Worm (Caenorhabditis elegans) whole organism, L3 larva: ENCODE measurements around the gene B0252.11.
A peak's percentile ranks its signal among the peaks of the same experiment; 100 is the strongest.

Experiments
- R02D3.7 ChIP-seq: fragments of 150-350 bp; optimal IDR thresholded peaks from 2 replicates; lab custom pipeline; 2014; ENCODE audit warnings: missing biosample characterization, missing genetic modification characterization
- ZK546.5 ChIP-seq: sonication (generic microtip); optimal IDR thresholded peaks from 2 replicates; lab custom pipeline; 2017; ENCODE audit warnings: missing biosample characterization, missing genetic modification characterization
- aly-2 ChIP-seq: fragments of 150-350 bp; optimal IDR thresholded peaks from 2 replicates; lab custom pipeline; 2014; ENCODE audit warnings: missing biosample characterization, missing genetic modification characterization
- ama-1 ChIP-seq: fragments of 150-350 bp; optimal IDR thresholded peaks from 2 replicates; lab custom pipeline; 2018
- ceh-16 ChIP-seq: sonication (generic microtip); optimal IDR thresholded peaks from 2 replicates; lab custom pipeline; 2017; ENCODE audit warnings: missing biosample characterization, missing genetic modification characterization
- ceh-28 ChIP-seq: fragments of 150-350 bp; optimal IDR thresholded peaks from 2 replicates; lab custom pipeline; 2014; ENCODE audit warnings: missing biosample characterization, missing genetic modification reagents, missing genetic modification characterization
- ceh-82 ChIP-seq: fragments of 150-350 bp; optimal IDR thresholded peaks from 2 replicates; lab custom pipeline; 2014; ENCODE audit warnings: missing biosample characterization, missing genetic modification characterization
- ceh-9 ChIP-seq: sonication (generic microtip); optimal IDR thresholded peaks from 2 replicates; lab custom pipeline; 2018; ENCODE audit warnings: missing biosample characterization, missing genetic modification characterization
- daf-12 ChIP-seq: fragments of 150-350 bp; optimal IDR thresholded peaks from 2 replicates; lab custom pipeline; 2014; ENCODE audit warnings: missing biosample characterization, missing genetic modification reagents, missing genetic modification characterization
- egl-27 ChIP-seq: sonication (generic microtip); optimal IDR thresholded peaks from 4 replicates; lab custom pipeline; 2017; ENCODE audit warnings: missing biosample characterization, missing genetic modification reagents, missing genetic modification characterization
- egl-5 ChIP-seq: fragments of 150-350 bp; optimal IDR thresholded peaks from 2 replicates; lab custom pipeline; 2017; ENCODE audit warnings: missing biosample characterization, missing genetic modification reagents, missing genetic modification characterization, inconsistent platforms
- elt-1 ChIP-seq: fragments of 150-350 bp; optimal IDR thresholded peaks from 2 replicates; lab custom pipeline; 2014; ENCODE audit warnings: missing biosample characterization, missing genetic modification characterization
- elt-2 ChIP-seq: sonication (generic microtip); optimal IDR thresholded peaks from 2 replicates; lab custom pipeline; 2016; ENCODE audit warnings: missing genetic modification reagents, mild to moderate bottlenecking, missing genetic modification characterization, missing compliant biosample characterization
- eor-1 ChIP-seq, 2 experiments: fragments of 150-350 bp; optimal IDR thresholded peaks; 2 replicates each; lab custom pipeline; 2014 to 2018; ENCODE audit warnings: missing biosample characterization in 2 of 2, missing genetic modification characterization in 2 of 2
- fkh-10 ChIP-seq: sonication (generic microtip); optimal IDR thresholded peaks from 2 replicates; lab custom pipeline; 2017; ENCODE audit warnings: missing biosample characterization, missing genetic modification reagents, missing genetic modification characterization
- fos-1 ChIP-seq: fragments of 150-350 bp; optimal IDR thresholded peaks from 2 replicates; lab custom pipeline; 2014; ENCODE audit warnings: missing biosample characterization, missing genetic modification characterization
- jun-1 ChIP-seq: fragments of 150-350 bp; optimal IDR thresholded peaks from 2 replicates; lab custom pipeline; 2014; ENCODE audit warnings: missing biosample characterization, missing genetic modification reagents, missing genetic modification characterization
- lin-39 ChIP-seq: fragments of 150-350 bp; optimal IDR thresholded peaks from 2 replicates; lab custom pipeline; 2018; ENCODE audit warnings: missing biosample characterization, missing genetic modification reagents, missing genetic modification characterization
- lsy-12 ChIP-seq: sonication (generic microtip); optimal IDR thresholded peaks from 2 replicates; lab custom pipeline; 2016; ENCODE audit warnings: mild to moderate bottlenecking, missing genetic modification characterization, missing compliant biosample characterization
- mdl-1 ChIP-seq: fragments of 150-350 bp; optimal IDR thresholded peaks from 2 replicates; lab custom pipeline; 2014; ENCODE audit warnings: missing biosample characterization, missing genetic modification characterization
- mml-1 ChIP-seq: fragments of 150-350 bp; sonication (generic microtip); optimal IDR thresholded peaks from 3 replicates; lab custom pipeline; 2014; ENCODE audit warnings: missing biosample characterization, missing genetic modification characterization
- nfya-1 ChIP-seq: sonication (generic microtip); optimal IDR thresholded peaks from 2 replicates; lab custom pipeline; 2017; ENCODE audit warnings: missing genetic modification characterization, mild to moderate bottlenecking, missing compliant biosample characterization, antibody characterized with exemption, moderate library complexity; ENCODE audit not compliant: insufficient read depth
- nhr-11 ChIP-seq: fragments of 150-350 bp; optimal IDR thresholded peaks from 2 replicates; lab custom pipeline; 2014; ENCODE audit warnings: missing biosample characterization, missing genetic modification characterization
- nhr-12 ChIP-seq: fragments of 150-350 bp; optimal IDR thresholded peaks from 2 replicates; lab custom pipeline; 2014; ENCODE audit warnings: missing biosample characterization, missing genetic modification characterization
- nhr-23 ChIP-seq: fragments of 150-350 bp; optimal IDR thresholded peaks from 2 replicates; lab custom pipeline; 2014; ENCODE audit warnings: missing biosample characterization, missing genetic modification reagents, missing genetic modification characterization
- nhr-28 ChIP-seq: fragments of 150-350 bp; optimal IDR thresholded peaks from 2 replicates; lab custom pipeline; 2014; ENCODE audit warnings: missing biosample characterization, missing genetic modification characterization
- nhr-43 ChIP-seq: sonication (generic microtip); optimal IDR thresholded peaks from 2 replicates; lab custom pipeline; 2016; ENCODE audit warnings: mild to moderate bottlenecking, missing genetic modification characterization, missing compliant biosample characterization; ENCODE audit not compliant: poor library complexity, severe bottlenecking
- nhr-67 ChIP-seq: fragments of 150-350 bp; optimal IDR thresholded peaks from 2 replicates; lab custom pipeline; 2014; ENCODE audit warnings: missing biosample characterization, missing genetic modification characterization
- nhr-76 ChIP-seq: fragments of 150-350 bp; sonication (generic microtip); optimal IDR thresholded peaks from 5 replicates; lab custom pipeline; 2014; ENCODE audit warnings: missing biosample characterization, missing genetic modification characterization
- pha-4 ChIP-seq: fragments of 150-350 bp; optimal IDR thresholded peaks from 2 replicates; lab custom pipeline; 2014; ENCODE audit warnings: missing biosample characterization, missing genetic modification reagents, missing genetic modification characterization
- pqm-1 ChIP-seq: fragments of 150-350 bp; optimal IDR thresholded peaks from 2 replicates; lab custom pipeline; 2017; ENCODE audit warnings: missing biosample characterization, missing genetic modification characterization, inconsistent platforms
- skn-1 ChIP-seq: fragments of 150-350 bp; optimal IDR thresholded peaks from 2 replicates; lab custom pipeline; 2014; ENCODE audit warnings: missing biosample characterization, missing genetic modification characterization
- snpc-4 ChIP-seq: fragments of 150-350 bp; optimal IDR thresholded peaks from 2 replicates; lab custom pipeline; 2014; ENCODE audit warnings: missing biosample characterization, missing genetic modification characterization
- tbx-2 ChIP-seq: sonication (generic microtip); optimal IDR thresholded peaks from 2 replicates; lab custom pipeline; 2016; ENCODE audit warnings: mild to moderate bottlenecking, missing genetic modification characterization, missing compliant biosample characterization
- unc-62 ChIP-seq: fragments of 150-350 bp; sonication (generic microtip); optimal IDR thresholded peaks from 4 replicates; lab custom pipeline; 2014; ENCODE audit warnings: missing biosample characterization, missing genetic modification reagents, missing genetic modification characterization
- zag-1 ChIP-seq: fragments of 150-350 bp; optimal IDR thresholded peaks from 2 replicates; lab custom pipeline; 2014; ENCODE audit warnings: missing biosample characterization, missing genetic modification characterization
- ztf-11 ChIP-seq: fragments of 150-350 bp; optimal IDR thresholded peaks from 2 replicates; lab custom pipeline; 2014; ENCODE audit warnings: missing biosample characterization, missing genetic modification characterization
- ztf-4 ChIP-seq: fragments of 150-350 bp; optimal IDR thresholded peaks from 2 replicates; lab custom pipeline; 2014; ENCODE audit warnings: missing biosample characterization, missing genetic modification characterization

Gene B0252.11

DNA sequence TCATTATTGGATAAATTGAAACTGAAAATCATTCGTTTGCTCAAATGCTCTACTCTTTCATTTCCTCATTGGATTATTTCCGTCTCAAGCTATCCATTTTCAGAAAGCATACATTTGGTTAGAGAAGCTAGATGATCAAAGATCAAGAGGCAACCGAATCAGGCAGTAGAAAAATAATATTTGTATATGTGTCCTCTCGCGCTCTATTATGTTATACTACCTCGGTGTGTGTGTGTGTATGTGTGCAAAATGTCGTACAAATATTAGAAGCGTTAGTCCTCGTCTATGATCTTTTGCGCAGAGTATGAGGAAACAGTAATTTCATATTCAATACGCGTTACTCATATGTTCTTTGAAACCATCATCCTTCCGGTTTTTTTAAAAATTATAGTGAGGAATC is 19.4 kb upstream of the B0252.11 start:
- TF ChIP-seq aly-2: no peak
- TF ChIP-seq jun-1 (tag; lab: Kevin White, UChicago): no peak
- peak; percentile 2 for TF ChIP-seq ceh-28 (tag; lab: Kevin White, UChicago)
- TF ChIP-seq fos-1 (tag; lab: Kevin White, UChicago): no peak
- TF ChIP-seq pha-4 (tag; lab: Kevin White, UChicago): peak; percentile 74
- TF ChIP-seq egl-5 (tag; lab: Kevin White, UChicago): no peak

DNA sequence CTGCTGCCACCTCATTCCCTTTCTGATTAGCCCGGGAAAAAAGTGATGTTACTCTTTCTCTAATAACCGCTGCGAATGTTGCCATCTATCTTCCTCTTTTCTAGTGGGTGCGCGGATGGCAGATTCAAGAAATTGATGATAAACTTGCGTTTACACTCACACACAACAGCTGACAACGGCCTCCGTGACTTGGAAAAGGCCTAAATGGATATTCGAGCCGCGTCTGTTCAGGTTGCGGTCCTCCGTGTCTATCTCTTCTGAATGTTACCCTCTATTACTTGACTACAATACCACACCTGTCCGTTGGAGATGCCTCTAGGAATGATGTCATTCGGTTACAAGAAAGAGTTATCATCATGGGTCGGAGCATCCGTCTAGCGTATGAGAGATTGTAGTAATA is 18.9 kb upstream of the B0252.11 start:
- TF ChIP-seq mdl-1 (tag; lab: Kevin White, UChicago) (no peak), pqm-1 (tag; lab: Kevin White, UChicago) (peak; percentile 9)

- TF ChIP-seq ceh-9 (tag; lab: Kevin White, UChicago): no peak
These were observed 18.4 kb upstream of the B0252.11 start for ce11 chrII:6935975-6936374.

- TF ChIP-seq egl-27 (no peak), lin-39 (tag; lab: Kevin White, UChicago) (peak; percentile 46), pha-4 (tag; lab: Kevin White, UChicago) (peak; percentile 43)
These were observed 17.1 kb upstream of the B0252.11 start for ce11 chrII:6934729-6935128.

ce11 chrII:6932978-6933377 is 15.4 kb upstream of the B0252.11 start:
- TF ChIP-seq daf-12 (tag; lab: Kevin White, UChicago) (no peak), ceh-28 (tag; lab: Kevin White, UChicago) (peak; percentile 70), nhr-12 (tag; lab: Kevin White, UChicago) (no peak), fos-1 (tag; lab: Kevin White, UChicago) (no peak), skn-1 (tag; lab: Kevin White, UChicago) (no peak), nhr-23 (tag; lab: Kevin White, UChicago) (no peak), pha-4 (tag; lab: Kevin White, UChicago) (peak; percentile 13)

DNA sequence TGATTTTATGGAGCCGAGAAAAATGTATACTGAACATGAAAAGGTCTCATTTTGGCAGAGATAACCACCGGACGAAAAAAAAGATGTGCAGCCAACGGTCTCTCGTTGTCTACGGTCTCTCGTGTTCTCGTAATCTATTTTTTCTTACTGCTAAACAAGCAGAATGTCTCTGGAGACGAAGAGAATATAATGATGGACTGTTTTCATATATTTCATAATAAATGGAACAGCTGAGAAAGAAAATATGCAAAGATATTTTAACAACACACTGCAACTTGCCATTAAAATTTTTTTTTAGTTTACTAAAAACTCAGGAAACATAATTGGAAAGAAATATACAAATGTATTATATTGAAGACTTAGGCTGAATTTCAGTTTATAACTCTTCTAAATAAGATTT is 12.5 kb upstream of the B0252.11 start:
- peak; percentile 4 for TF ChIP-seq pha-4 (tag; lab: Kevin White, UChicago)
- no peak for TF ChIP-seq egl-5 (tag; lab: Kevin White, UChicago)
- peak; percentile 1 for TF ChIP-seq elt-2
- TF ChIP-seq nfya-1: peak; percentile 28
- TF ChIP-seq ceh-82 (tag; lab: Kevin White, UChicago): no peak
- TF ChIP-seq, all 47 proteins: peak for 3

DNA sequence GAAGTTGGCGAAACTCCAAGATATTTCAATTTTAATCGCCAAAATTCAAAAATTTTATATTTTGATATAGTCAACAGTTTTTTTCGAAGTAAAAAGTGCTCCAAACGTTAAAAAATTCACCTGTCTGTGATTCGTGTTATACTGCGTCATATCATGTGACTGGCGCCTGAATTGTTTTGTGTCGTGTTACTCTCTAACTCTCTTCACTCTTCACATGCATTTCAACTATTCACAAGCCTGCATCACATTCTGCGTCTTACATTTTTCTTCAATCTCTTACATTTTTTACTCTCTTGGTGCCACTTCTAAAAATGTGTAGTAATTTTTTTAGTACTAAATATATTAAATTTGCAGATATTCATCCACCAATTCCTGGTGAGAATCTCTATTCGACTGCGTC is 10.8 kb upstream of the B0252.11 start, which contains the start of gene flcn-1:
flcn-1 (plus strand) TSS at position 348 of the 400 bp plus-strand sequence.
- no peak for TF ChIP-seq eor-1 (tag; optimal IDR thresholded peaks at IDR 0.05; lab: Kevin White, UChicago)
- no peak for TF ChIP-seq fos-1 (tag; lab: Kevin White, UChicago)
- no peak for TF ChIP-seq mml-1 (tag; lab: Kevin White, UChicago)
- no peak for TF ChIP-seq jun-1 (tag; lab: Kevin White, UChicago)
- TF ChIP-seq mdl-1 (tag; lab: Kevin White, UChicago): no peak
- TF ChIP-seq nhr-76 (tag; lab: Kevin White, UChicago): no peak
- TF ChIP-seq unc-62 (GFP tag; lab: Kevin White, UChicago): no peak
- TF ChIP-seq nhr-43 (tag; lab: Kevin White, UChicago): no peak
- no peak for TF ChIP-seq ceh-28 (tag; lab: Kevin White, UChicago)
- no peak for TF ChIP-seq egl-27
- peak; percentile 43 for TF ChIP-seq snpc-4 (tag; lab: Kevin White, UChicago)
- TF ChIP-seq aly-2: no peak
- TF ChIP-seq ztf-11 (tag; lab: Kevin White, UChicago): no peak
- TF ChIP-seq ztf-4 (tag; lab: Kevin White, UChicago): no peak
- TF ChIP-seq egl-5 (tag; lab: Kevin White, UChicago): no peak
- no peak for TF ChIP-seq elt-1 (tag; lab: Kevin White, UChicago)
- TF ChIP-seq ceh-9 (tag; lab: Kevin White, UChicago): no peak
- TF ChIP-seq lsy-12 (tag; lab: Kevin White, UChicago): peak; percentile 3
- no peak for TF ChIP-seq ama-1 (lab: Kevin White, UChicago)
- TF ChIP-seq pqm-1 (tag; lab: Kevin White, UChicago): peak; percentile 2
- TF ChIP-seq ceh-82 (tag; lab: Kevin White, UChicago): no peak
- TF ChIP-seq nhr-28: no peak
- no peak for TF ChIP-seq nhr-23 (tag; lab: Kevin White, UChicago)
- TF ChIP-seq zag-1 (tag; lab: Kevin White, UChicago): no peak
- no peak for TF ChIP-seq skn-1 (tag; lab: Kevin White, UChicago)
- TF ChIP-seq R02D3.7 (tag; lab: Kevin White, UChicago): no peak
- TF ChIP-seq elt-2: peak; percentile 50
- TF ChIP-seq nhr-12 (tag; lab: Kevin White, UChicago): no peak
- peak; percentile 47 for TF ChIP-seq pha-4 (tag; lab: Kevin White, UChicago)
- no peak for TF ChIP-seq tbx-2 (tag; lab: Kevin White, UChicago)
- TF ChIP-seq ZK546.5: no peak
- no peak for TF ChIP-seq ceh-16
- TF ChIP-seq lin-39 (tag; lab: Kevin White, UChicago): no peak
- TF ChIP-seq nhr-11 (tag; lab: Kevin White, UChicago): no peak
- TF ChIP-seq fkh-10 (GFP tag; lab: Kevin White, UChicago): no peak
- TF ChIP-seq daf-12 (tag; lab: Kevin White, UChicago): no peak
- peak; percentile 57 for TF ChIP-seq nfya-1
- TF ChIP-seq nhr-67 (tag; lab: Kevin White, UChicago): no peak
